Fruit fly (Drosophila melanogaster) whole organism, prepupa: ENCODE data around the gene Rab39.

ENCODE experiments used
- CG11294 ChIP-seq: fragments of 200-800 bp; sonication (Bioruptor generic); IDR thresholded peaks from 2 replicates; pipeline ENCODE4 v1.3.6; 2022; ENCODE audit warnings: missing biosample characterization, missing genetic modification characterization
- CG1621 ChIP-seq: fragments of 200-800 bp; sonication (Bioruptor generic); optimal IDR thresholded peaks from 3 replicates; lab custom pipeline; 2018; ENCODE audit warnings: missing biosample characterization, mild to moderate bottlenecking, missing genetic modification characterization
- CG3919 ChIP-seq: fragments of 200-800 bp; sonication (Bioruptor generic); optimal IDR thresholded peaks from 3 replicates; lab custom pipeline; 2016; ENCODE audit warnings: missing biosample characterization, missing genetic modification characterization
- CG6163 ChIP-seq: fragments of 200-800 bp; sonication (Bioruptor generic); IDR thresholded peaks from 3 replicates; pipeline ENCODE4 v1.3.6; 2022; ENCODE audit warnings: missing biosample characterization, missing genetic modification characterization
- CG6276 ChIP-seq: fragments of 200-800 bp; sonication (Bioruptor generic); optimal IDR thresholded peaks from 2 replicates; lab custom pipeline; 2017; ENCODE audit warnings: missing biosample characterization, mild to moderate bottlenecking, missing genetic modification characterization
- CG6808 ChIP-seq: fragments of 200-800 bp; sonication (Bioruptor generic); optimal IDR thresholded peaks from 3 replicates; lab custom pipeline; 2017; ENCODE audit warnings: missing biosample characterization, missing genetic modification characterization, mild to moderate bottlenecking, moderate library complexity, missing genetic modification reagents
- CG6854 ChIP-seq: fragments of 200-800 bp; sonication (Bioruptor generic); optimal IDR thresholded peaks from 2 replicates; lab custom pipeline; 2017; ENCODE audit warnings: missing biosample characterization, mild to moderate bottlenecking, missing genetic modification characterization
- CG8119 ChIP-seq: fragments of 200-800 bp; sonication (Bioruptor generic); IDR thresholded peaks from 3 replicates; pipeline ENCODE4 v1.3.6; 2022; ENCODE audit warnings: missing biosample characterization, missing genetic modification characterization
- Eip75B ChIP-seq: fragments of 200-800 bp; sonication (Bioruptor generic); optimal IDR thresholded peaks from 3 replicates; lab custom pipeline; 2016; ENCODE audit warnings: missing biosample characterization, missing genetic modification characterization
- Eip78C ChIP-seq: fragments of 200-800 bp; sonication (Bioruptor generic); peaks from one replicate; lab custom pipeline; 2016; ENCODE audit warnings: missing biosample characterization, missing genetic modification characterization
- Eip93F ChIP-seq: fragments of 200-800 bp; sonication (Bioruptor generic); optimal IDR thresholded peaks from 2 replicates; lab custom pipeline; 2016; ENCODE audit warnings: missing biosample characterization, mild to moderate bottlenecking, missing genetic modification characterization
- Ets21C ChIP-seq: fragments of 200-800 bp; sonication (Bioruptor generic); optimal IDR thresholded peaks from 3 replicates; lab custom pipeline; 2016; ENCODE audit warnings: missing biosample characterization, missing genetic modification characterization
- Ets96B ChIP-seq: fragments of 200-800 bp; optimal IDR thresholded peaks from 2 replicates; lab custom pipeline; 2019; ENCODE audit warnings: missing biosample characterization, mild to moderate bottlenecking, missing genetic modification characterization, moderate library complexity
- Sox14 ChIP-seq: fragments of 200-800 bp; sonication (Bioruptor generic); optimal IDR thresholded peaks from 3 replicates; lab custom pipeline; 2016; ENCODE audit warnings: missing biosample characterization, missing genetic modification characterization
- Sox15 ChIP-seq: fragments of 200-800 bp; sonication (Bioruptor generic); optimal IDR thresholded peaks from 3 replicates; lab custom pipeline; 2016; ENCODE audit warnings: missing biosample characterization, missing genetic modification characterization
- achi ChIP-seq: fragments of 200-800 bp; sonication (Bioruptor generic); optimal IDR thresholded peaks from 3 replicates; lab custom pipeline; 2016; ENCODE audit warnings: missing biosample characterization, missing genetic modification characterization
- dac ChIP-seq: fragments of 200-800 bp; sonication (Bioruptor generic); optimal IDR thresholded peaks from 2 replicates; lab custom pipeline; 2017; ENCODE audit warnings: missing biosample characterization, mild to moderate bottlenecking, missing genetic modification characterization
- fkh ChIP-seq: fragments of 200-800 bp; sonication (Bioruptor generic); optimal IDR thresholded peaks from 3 replicates; lab custom pipeline; 2017; ENCODE audit warnings: missing biosample characterization, mild to moderate bottlenecking, missing genetic modification characterization, moderate library complexity
- lz ChIP-seq: fragments of 200-800 bp; sonication (Bioruptor generic); optimal IDR thresholded peaks from 3 replicates; lab custom pipeline; 2016; ENCODE audit warnings: missing biosample characterization, missing genetic modification characterization
- pdm3 ChIP-seq: fragments of 200-800 bp; sonication (Bioruptor generic); optimal IDR thresholded peaks from 3 replicates; lab custom pipeline; 2016; ENCODE audit warnings: missing biosample characterization, missing genetic modification characterization
- salr ChIP-seq, 2 experiments: fragments of 200-800 bp; sonication (Bioruptor generic); optimal IDR thresholded peaks; 3 replicates each; lab custom pipeline; 2016 to 2018; ENCODE audit warnings: missing biosample characterization in 2 of 2, missing genetic modification characterization in 2 of 2, mild to moderate bottlenecking in 1 of 2
- spab ChIP-seq: fragments of 200-800 bp; sonication (Bioruptor generic); optimal IDR thresholded peaks from 2 replicates; lab custom pipeline; 2017; ENCODE audit warnings: missing biosample characterization, mild to moderate bottlenecking, missing genetic modification characterization, missing genetic modification reagents
- svp ChIP-seq: fragments of 200-800 bp; sonication (Bioruptor generic); peaks from one replicate; lab custom pipeline; 2016; ENCODE audit warnings: missing biosample characterization, missing genetic modification characterization
- topi ChIP-seq: fragments of 200-800 bp; sonication (Bioruptor generic); optimal IDR thresholded peaks from 3 replicates; lab custom pipeline; 2016; ENCODE audit warnings: missing biosample characterization, missing genetic modification characterization

Rab39 gene

dm6 chrX:7764682-7765081 lies 30.0 kb downstream of the Rab39 start, which contains the start of gene Ir7a:
TSS of gene Ir7a (plus strand) at chrX:7764982.
- TF ChIP-seq CG6854 (no peak), Sox15 (no peak), pdm3 (no peak)

DNA sequence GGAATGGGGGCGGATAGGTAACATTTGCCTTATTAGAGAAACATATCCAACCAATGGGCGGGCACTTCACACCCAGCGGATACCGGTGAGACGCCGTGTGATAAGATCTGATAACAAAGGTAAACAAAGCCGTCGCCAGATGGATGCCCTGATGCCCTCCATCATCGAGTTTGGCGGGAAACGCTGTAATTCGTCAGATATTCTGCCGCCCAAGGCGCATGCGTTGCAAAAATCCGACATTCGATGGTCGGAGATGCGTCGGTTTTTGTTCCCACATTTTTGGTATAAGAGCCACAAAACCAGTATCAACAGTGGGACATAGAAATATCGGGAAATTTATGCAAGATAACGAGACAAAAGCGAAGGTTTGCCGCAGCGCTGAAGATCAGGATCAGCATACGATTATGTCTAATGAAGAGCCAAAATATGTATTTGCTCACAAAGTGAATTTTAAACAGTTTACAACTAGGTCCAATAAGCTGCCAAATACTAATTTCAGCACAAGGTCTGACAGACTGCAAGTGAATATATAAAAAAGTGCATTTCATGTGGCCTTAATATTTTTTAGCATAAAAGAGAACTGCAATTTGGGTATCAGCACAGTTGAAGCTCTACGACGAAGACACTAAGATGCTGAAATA lies 33.5 kb downstream of the Rab39 start, which contains the start of gene CG34338:
CG34338 (plus strand) TSS at position 591 of the 641 bp plus-strand sequence.
- TF ChIP-seq lz = no peak
- no peak for TF ChIP-seq CG6276 (GFP tag; lab: Kevin White, UChicago)
- TF ChIP-seq CG6163 (GFP tag; lab: Robert Waterston, UW) = no peak
- TF ChIP-seq svp = no peak
- no peak for TF ChIP-seq Eip78C (GFP tag; lab: Kevin White, UChicago)
- no peak for TF ChIP-seq Sox14 (GFP tag; lab: Kevin White, UChicago)
- no peak for TF ChIP-seq fkh (GFP tag; lab: Kevin White, UChicago)

DNA sequence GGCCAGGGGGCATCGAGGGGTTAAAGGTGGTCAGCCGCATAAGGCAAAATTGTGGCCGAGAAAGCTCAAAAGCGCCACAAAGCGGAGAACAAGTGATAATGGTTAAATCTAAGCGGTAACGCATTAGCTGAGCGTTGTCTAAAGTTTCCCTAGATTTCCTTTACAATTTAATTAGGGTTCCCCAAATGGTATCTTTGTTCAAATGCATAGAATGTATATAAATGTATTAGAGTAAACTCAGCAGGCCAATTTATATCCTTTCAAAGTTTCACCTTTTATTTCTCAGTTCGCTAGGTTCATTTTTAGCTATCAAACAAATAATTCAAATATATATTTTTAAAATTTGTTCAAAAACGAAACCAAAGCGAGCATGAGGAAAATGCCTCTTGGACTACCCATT lies 43.2 kb downstream of the Rab39 start, which contains the start of gene CG32718:
CG32718 (plus strand) TSS at position 301 of the 400 bp plus-strand sequence.
- TF ChIP-seq CG3919 (GFP tag; lab: Kevin White, UChicago) (no peak), CG11294 (GFP tag; lab: Robert Waterston, UW) (no peak), CG1621 (no peak), Sox15 (no peak), dac (no peak), CG8119 (GFP tag; lab: Robert Waterston, UW) (no peak), Eip93F (GFP tag; lab: Kevin White, UChicago) (no peak), Ets96B (no peak), spab (GFP tag; lab: Kevin White, UChicago) (no peak), Eip75B (no peak), CG6808 (no peak), salr (GFP tag; optimal IDR thresholded peaks at IDR 0.05; lab: Kevin White, UChicago) (no peak), CG6854 (no peak), achi (GFP tag; lab: Kevin White, UChicago) (no peak), topi (GFP tag; lab: Kevin White, UChicago) (no peak), Ets21C (GFP tag; lab: Kevin White, UChicago) (no peak)
